Fruit fly (Drosophila melanogaster): ENCODE results near the gene snsl.

The snsl gene

dm6 chr2L:4861503-4861902 lies 45.1 kb downstream of the snsl start (continued):
- TF ChIP-seq Jarid2 (GFP tag; optimal IDR thresholded peaks at IDR 0.05), result no peak
- TF ChIP-seq CG16779 (GFP tag; IDR thresholded peaks at IDR 0.05), result no peak
- 0 out of 2 replicates have a peak, but pooled peaks have one; percentile 25 for TF ChIP-seq CG32772 (GFP tag; IDR thresholded peaks at IDR 0.05)
- no peak for TF ChIP-seq CG17385 (GFP tag; optimal IDR thresholded peaks at IDR 0.05)
- TF ChIP-seq Sry-β (GFP tag; optimal IDR thresholded peaks at IDR 0.05), result no peak
- TF ChIP-seq gro (GFP tag; optimal IDR thresholded peaks at IDR 0.05), result no peak
- TF ChIP-seq CG12391 (tag; optimal IDR thresholded peaks at IDR 0.05), result peak; percentile 2
- no peak for TF ChIP-seq Ravus (GFP tag; IDR thresholded peaks at IDR 0.05)
- no peak for TF ChIP-seq CG17359 (tag; optimal IDR thresholded peaks at IDR 0.05)
- TF ChIP-seq Ssrp (tag; optimal IDR thresholded peaks at IDR 0.05), result no peak
- TF ChIP-seq emc (GFP tag; optimal IDR thresholded peaks at IDR 0.05), result no peak
- no peak for TF ChIP-seq ems (GFP tag; optimal IDR thresholded peaks at IDR 0.05)
- TF ChIP-seq BtbVII (GFP tag; optimal IDR thresholded peaks at IDR 0.05), result peak; percentile 15
- TF ChIP-seq br (optimal IDR thresholded peaks at IDR 0.05), result no peak
- TF ChIP-seq dysf (GFP tag; IDR thresholded peaks at IDR 0.05), result peak; percentile 46; the same call in 1 of the 3 replicates
- no peak for TF ChIP-seq disco-r (GFP tag; optimal IDR thresholded peaks at IDR 0.05)
- TF ChIP-seq CG12744 (GFP tag; optimal IDR thresholded peaks at IDR 0.05), result no peak
- no peak for TF ChIP-seq Kr (GFP tag; optimal IDR thresholded peaks at IDR 0.05)
- no peak for TF ChIP-seq Stat92E (GFP tag; optimal IDR thresholded peaks at IDR 0.05)
- no peak for TF ChIP-seq H2.0 (GFP tag; IDR thresholded peaks at IDR 0.05)
- 0 out of 3 replicates have a peak, but pooled peaks have one; percentile 27 for TF ChIP-seq CG11695 (GFP tag; IDR thresholded peaks at IDR 0.05)
- peak; percentile 22 for TF ChIP-seq CG4424 (GFP tag; optimal IDR thresholded peaks at IDR 0.05)
- no peak for TF ChIP-seq Xbp1 (GFP tag; optimal IDR thresholded peaks at IDR 0.05)
- no peak for TF ChIP-seq YL-1 (GFP tag; optimal IDR thresholded peaks at IDR 0.05)
- TF ChIP-seq Xrp1 (GFP tag; IDR thresholded peaks at IDR 0.05), result peak; percentile 66
- TF ChIP-seq Max (GFP tag; optimal IDR thresholded peaks at IDR 0.05), result no peak
- no peak for TF ChIP-seq caup (GFP tag; optimal IDR thresholded peaks at IDR 0.05; ENCODE audit: severe bottlenecking)
- TF ChIP-seq HmgZ (tag; optimal IDR thresholded peaks at IDR 0.05), result no peak
- TF ChIP-seq C15 (GFP tag; IDR thresholded peaks at IDR 0.05), result no peak
- TF ChIP-seq exex (tag; optimal IDR thresholded peaks at IDR 0.05), result no peak
- TF ChIP-seq CG42726 (GFP tag; IDR thresholded peaks at IDR 0.05; ENCODE audit: partially characterized antibody), result no peak
- TF ChIP-seq wdn (GFP tag; IDR thresholded peaks at IDR 0.05), result no peak
- TF ChIP-seq CG4282 (GFP tag; optimal IDR thresholded peaks at IDR 0.05), result no peak
- peak; percentile 7 for TF ChIP-seq az2 (GFP tag; optimal IDR thresholded peaks at IDR 0.05)
- TF ChIP-seq CG7987 (GFP tag; optimal IDR thresholded peaks at IDR 0.05), result no peak
- TF ChIP-seq Dad (GFP tag; optimal IDR thresholded peaks at IDR 0.05), result no peak
- TF ChIP-seq Gsc (GFP tag; IDR thresholded peaks at IDR 0.05), result no peak
- no peak for TF ChIP-seq CG8478 (optimal IDR thresholded peaks at IDR 0.05)
- TF ChIP-seq Bteb2 (GFP tag; optimal IDR thresholded peaks at IDR 0.05), result no peak
- TF ChIP-seq HLH54F (GFP tag; optimal IDR thresholded peaks at IDR 0.05), result no peak
- peak; percentile 49 for TF ChIP-seq Meics (GFP tag; optimal IDR thresholded peaks at IDR 0.05)
- TF ChIP-seq sna (GFP tag; IDR thresholded peaks at IDR 0.05; ENCODE audit: partially characterized antibody), result no peak
- TF ChIP-seq sd (tag; optimal IDR thresholded peaks at IDR 0.05), result no peak
- no peak for TF ChIP-seq org-1 (GFP tag; optimal IDR thresholded peaks at IDR 0.05)
- TF ChIP-seq fd64A (GFP tag; optimal IDR thresholded peaks at IDR 0.05), result no peak
- no peak for TF ChIP-seq CG8290 (GFP tag; optimal IDR thresholded peaks at IDR 0.05)
- TF ChIP-seq CG8290 (tag; optimal IDR thresholded peaks at IDR 0.05), result no peak
- 0 out of 3 replicates have a peak, but pooled peaks have one; percentile 50 for TF ChIP-seq CG7357 (GFP tag; IDR thresholded peaks at IDR 0.05)
- TF ChIP-seq Dip3 (GFP tag; optimal IDR thresholded peaks at IDR 0.05), result peak; percentile 23
- peak; percentile 54 for TF ChIP-seq ind (GFP tag; optimal IDR thresholded peaks at IDR 0.05)
- TF ChIP-seq run (tag; optimal IDR thresholded peaks at IDR 0.05), result no peak
- TF ChIP-seq CG6854 (GFP tag; optimal IDR thresholded peaks at IDR 0.05), result no peak
- TF ChIP-seq CG17328 (GFP tag; IDR thresholded peaks at IDR 0.05), result no peak

Data from whole organism, embryonic.